Worm (Caenorhabditis elegans): ENCODE results near the gene T08H10.3.

- no peak for TF ChIP-seq isw-1 (GFP tag; IDR thresholded peaks at IDR 0.05)
- TF ChIP-seq mdl-1 (tag; optimal IDR thresholded peaks at IDR 0.05), result no peak
- no peak for TF ChIP-seq jun-1 (tag; optimal IDR thresholded peaks at IDR 0.05)
- no peak for TF ChIP-seq nhr-28 (tag; optimal IDR thresholded peaks at IDR 0.05)
- TF ChIP-seq nhr-90 (tag; optimal IDR thresholded peaks at IDR 0.05; ENCODE audit: poor library complexity), result no peak
- no peak for TF ChIP-seq tlp-1 (tag; optimal IDR thresholded peaks at IDR 0.05)
- no peak for TF ChIP-seq ceh-90 (tag; optimal IDR thresholded peaks at IDR 0.05)
- no peak for TF ChIP-seq nhr-237 (tag; optimal IDR thresholded peaks at IDR 0.05)
- TF ChIP-seq ces-1 (GFP tag; optimal IDR thresholded peaks at IDR 0.05), result no peak
Measured at ce11 chrV:4504445-4504844, 33.3 kb downstream of the T08H10.3 start.
